Fruit fly (Drosophila melanogaster) S2 (cell line): Measurements from ENCODE around the gene CG10738.

Experiments
- CG8478 ChIP-seq: fragments of >200 bp; optimal IDR thresholded peaks from 2 replicates; lab custom pipeline; 2018
- CTCF ChIP-seq, 2 experiments: fragments of >200 bp; optimal IDR thresholded peaks; 2 replicates each; lab custom pipeline; 2018

- TF ChIP-seq CG8478 (lab: Kevin White, UChicago): no peak
- no peak for TF ChIP-seq CTCF (optimal IDR thresholded peaks at IDR 0.05; lab: Kevin White, UChicago)
Measured at dm6 chr3L:13489193-13489752, 38.7 kb downstream of the CG10738 start.
